Fruit fly (Drosophila melanogaster): Measurements from ENCODE around the gene CG2772.

Gene CG2772

DNA sequence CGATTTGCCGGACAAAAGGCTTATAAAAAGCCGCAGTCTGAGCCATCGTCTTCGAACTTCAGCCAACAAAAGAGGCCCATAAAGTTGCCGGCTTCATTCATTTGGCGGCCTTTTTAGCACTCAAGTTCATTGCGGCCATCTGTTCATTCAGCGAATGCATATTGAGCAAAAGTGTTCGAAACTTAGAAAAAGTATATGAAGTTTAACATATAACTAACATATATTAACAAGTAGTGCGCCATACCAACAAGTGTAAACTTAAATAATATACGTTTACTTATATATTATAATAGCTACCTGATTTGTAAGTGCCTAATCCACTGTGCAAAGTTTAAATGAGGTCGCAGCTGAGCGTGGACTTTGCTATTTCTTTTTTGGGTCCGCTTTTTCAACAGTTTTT lies 9.4 kb upstream of the CG2772 start:
- TF ChIP-seq Hnf4 (GFP tag; optimal IDR thresholded peaks at IDR 0.05) = no peak
- TF ChIP-seq sv (GFP tag; optimal IDR thresholded peaks at IDR 0.05) = no peak
- no peak for TF ChIP-seq Sp1 (GFP tag; optimal IDR thresholded peaks at IDR 0.05)
- TF ChIP-seq psq (GFP tag; optimal IDR thresholded peaks at IDR 0.05) = no peak
- no peak for TF ChIP-seq CG32264 (GFP tag; optimal IDR thresholded peaks at IDR 0.05)
- TF ChIP-seq fru (GFP tag; optimal IDR thresholded peaks at IDR 0.05) = no peak

DNA sequence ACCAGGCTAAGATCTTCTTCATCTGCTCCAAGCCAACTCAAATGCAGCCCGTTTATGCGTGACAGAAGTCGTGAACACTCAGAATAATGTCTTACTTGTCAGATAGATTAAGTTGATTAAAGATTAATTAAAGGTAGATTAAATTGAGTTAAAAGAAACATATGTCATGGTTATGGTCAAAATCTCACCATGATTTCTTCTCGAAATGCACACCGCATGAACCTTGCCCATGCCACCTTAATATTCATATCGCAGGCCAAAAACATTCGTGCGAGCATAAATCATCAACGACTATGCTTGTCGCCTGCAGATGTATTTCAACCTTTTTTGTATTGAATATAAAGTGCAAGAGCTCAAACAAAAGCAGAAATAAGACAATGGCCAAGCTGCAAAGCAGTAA lies 8.7 kb upstream of the CG2772 start:
- TF ChIP-seq Jra (GFP tag; optimal IDR thresholded peaks at IDR 0.05) (peak; percentile 61), pan (optimal IDR thresholded peaks at IDR 0.05) (no peak), fru (GFP tag; optimal IDR thresholded peaks at IDR 0.05) (peak; percentile 82), h (GFP tag; optimal IDR thresholded peaks at IDR 0.05) (peak; percentile 85), woc (GFP tag; optimal IDR thresholded peaks at IDR 0.05) (peak; percentile 60), Dfd (GFP tag; optimal IDR thresholded peaks at IDR 0.05) (no peak), psq (GFP tag; optimal IDR thresholded peaks at IDR 0.05) (peak; percentile 79), CG32264 (GFP tag; optimal IDR thresholded peaks at IDR 0.05) (peak; percentile 36), Hnf4 (GFP tag; optimal IDR thresholded peaks at IDR 0.05) (peak; percentile 89), Myc (optimal IDR thresholded peaks at IDR 0.05) (no peak), brk (GFP tag; optimal IDR thresholded peaks at IDR 0.05) (peak; percentile 75), CG9705 (GFP tag; optimal IDR thresholded peaks at IDR 0.05) (peak; percentile 73), sv (GFP tag; optimal IDR thresholded peaks at IDR 0.05) (no peak), Abd-B (GFP tag; optimal IDR thresholded peaks at IDR 0.05) (no peak), foxo (GFP tag; optimal IDR thresholded peaks at IDR 0.05) (peak in 1 of 2 experiments; percentile 77), usp (GFP tag; optimal IDR thresholded peaks at IDR 0.05) (no peak), sage (GFP tag; optimal IDR thresholded peaks at IDR 0.05) (peak; percentile 8), N (GFP tag; optimal IDR thresholded peaks at IDR 0.05) (no peak), jim (GFP tag; optimal IDR thresholded peaks at IDR 0.05) (no peak), Hr83 (GFP tag; optimal IDR thresholded peaks at IDR 0.05; ENCODE audit: poor library complexity, severe bottlenecking) (no peak), HLH106 (tag; optimal IDR thresholded peaks at IDR 0.05) (peak; percentile 87), OdsH (GFP tag; optimal IDR thresholded peaks at IDR 0.05) (peak; percentile 93), lola (GFP tag; optimal IDR thresholded peaks at IDR 0.05) (no peak), br (GFP tag; optimal IDR thresholded peaks at IDR 0.05) (peak; percentile 95), Rel (GFP tag; optimal IDR thresholded peaks at IDR 0.05) (no peak), Rel (tag; optimal IDR thresholded peaks at IDR 0.05) (peak; percentile 75), dsf (GFP tag; optimal IDR thresholded peaks at IDR 0.05; ENCODE audit: borderline replicate concordance) (peak; percentile 30), tai (GFP tag; optimal IDR thresholded peaks at IDR 0.05) (peak; percentile 72), CrebA (GFP tag; optimal IDR thresholded peaks at IDR 0.05; ENCODE audit: borderline replicate concordance) (peak; percentile 31), Dif (GFP tag; optimal IDR thresholded peaks at IDR 0.05; ENCODE audit: partially characterized antibody) (no peak), dmrt93B (GFP tag; optimal IDR thresholded peaks at IDR 0.05) (peak; percentile 54), Hr78 (GFP tag; optimal IDR thresholded peaks at IDR 0.05) (no peak), Sp1 (GFP tag; optimal IDR thresholded peaks at IDR 0.05) (peak; percentile 95), ey (GFP tag; optimal IDR thresholded peaks at IDR 0.05) (peak; percentile 67), Vsx2 (GFP tag; optimal IDR thresholded peaks at IDR 0.05; ENCODE audit: partially characterized antibody) (no peak), dl (GFP tag; optimal IDR thresholded peaks at IDR 0.05; ENCODE audit: insufficient read depth in 1 of 2, partially characterized antibody in 2 of 2) (no peak), GATAd (GFP tag; optimal IDR thresholded peaks at IDR 0.05) (peak; percentile 28), Mio (GFP tag; optimal IDR thresholded peaks at IDR 0.05) (no peak), rgr (GFP tag; optimal IDR thresholded peaks at IDR 0.05) (peak; percentile 85)

DNA sequence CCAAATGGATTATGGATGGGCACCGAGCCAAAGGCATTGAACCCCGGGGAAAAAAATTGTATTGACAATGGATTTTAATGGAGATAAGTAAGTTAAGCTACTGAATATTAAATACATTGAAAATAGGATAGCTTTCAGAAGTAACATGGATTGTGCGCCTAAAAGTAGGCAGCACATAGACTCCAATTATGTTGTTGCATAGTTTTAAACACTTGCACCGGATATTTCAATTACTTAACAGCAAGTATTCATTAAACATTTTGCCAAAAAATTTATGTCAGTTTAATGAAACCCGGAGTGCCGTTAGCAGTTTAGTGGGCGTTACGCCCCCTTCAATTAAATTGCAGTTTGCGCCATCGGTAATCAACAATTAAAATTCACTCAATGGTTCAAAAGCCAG lies 7.7 kb upstream of the CG2772 start:
- TF ChIP-seq Dfd (GFP tag; optimal IDR thresholded peaks at IDR 0.05) = no peak
- no peak for TF ChIP-seq HLH106 (tag; optimal IDR thresholded peaks at IDR 0.05)
- TF ChIP-seq Hr83 (GFP tag; optimal IDR thresholded peaks at IDR 0.05; ENCODE audit: poor library complexity, severe bottlenecking) = no peak
- TF ChIP-seq Jra (GFP tag; optimal IDR thresholded peaks at IDR 0.05) = no peak
- no peak for TF ChIP-seq tai (GFP tag; optimal IDR thresholded peaks at IDR 0.05)
- TF ChIP-seq rgr (GFP tag; optimal IDR thresholded peaks at IDR 0.05) = no peak
- no peak for TF ChIP-seq Hr78 (GFP tag; optimal IDR thresholded peaks at IDR 0.05)
